Fruit fly (Drosophila melanogaster): ENCODE data around the gene CG5909.

CG5909 gene

DNA sequence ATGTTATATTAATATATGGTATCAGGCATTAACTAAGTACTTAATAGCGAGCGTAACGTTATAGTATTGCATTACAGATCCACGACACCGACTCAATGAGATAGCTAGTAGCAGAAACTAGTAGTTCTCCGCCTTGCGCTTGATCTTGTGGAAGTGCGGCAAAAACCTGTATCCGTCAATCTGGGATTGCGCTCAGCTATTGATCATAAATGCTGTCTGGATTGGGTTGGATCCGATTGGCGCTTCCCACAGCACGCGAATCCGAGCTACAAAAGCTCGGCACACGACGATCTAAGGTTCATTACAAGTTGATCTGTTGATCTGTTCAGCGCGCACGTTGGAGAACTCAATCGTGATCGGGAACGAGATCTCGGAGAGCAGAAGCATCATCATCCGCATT is at the start of gene CG5909:
Gene CG5909 (plus strand): TSS at position 301 of the 400 bp plus-strand sequence.
- TF ChIP-seq insv (optimal IDR thresholded peaks at IDR 0.05) (no peak), ttk (optimal IDR thresholded peaks at IDR 0.05) (no peak), psq (optimal IDR thresholded peaks at IDR 0.05) (no peak)

- TF ChIP-seq h (optimal IDR thresholded peaks at IDR 0.05) (no peak), Sin3A (optimal IDR thresholded peaks at IDR 0.05) (no peak)
Measured at dm6 chr3R:27111784-27112602, 49.0 kb upstream of the CG5909 start, which contains the start of the genes gb and CG5815. Gene gb, minus strand, starts transcription at chr3R:27112270. Gene CG5815, plus strand, starts transcription at chr3R:27112566.

dm6 chr3R:27116465-27117092 is 44.4 kb upstream of the CG5909 start, which contains the start of the genes CG6066 and CG5880:
Gene CG6066, minus strand, starts transcription at chr3R:27116707.
Gene CG5880, plus strand, starts transcription at chr3R:27116745.
- no peak for TF ChIP-seq psq (optimal IDR thresholded peaks at IDR 0.05)
- TF ChIP-seq insv (optimal IDR thresholded peaks at IDR 0.05), result no peak
- TF ChIP-seq Sin3A (optimal IDR thresholded peaks at IDR 0.05), result no peak
- TF ChIP-seq Myc (optimal IDR thresholded peaks at IDR 0.05), result no peak
- TF ChIP-seq ttk (optimal IDR thresholded peaks at IDR 0.05), result no peak

dm6 chr3R:27118346-27118745 is 42.6 kb upstream of the CG5909 start, which contains the start of gene CG5882:
Gene CG5882, plus strand, starts transcription at chr3R:27118646.
- TF ChIP-seq h (optimal IDR thresholded peaks at IDR 0.05) (no peak), ttk (optimal IDR thresholded peaks at IDR 0.05) (no peak), psq (optimal IDR thresholded peaks at IDR 0.05) (no peak), insv (optimal IDR thresholded peaks at IDR 0.05) (no peak), Myc (optimal IDR thresholded peaks at IDR 0.05) (no peak), Sin3A (optimal IDR thresholded peaks at IDR 0.05) (no peak)

DNA sequence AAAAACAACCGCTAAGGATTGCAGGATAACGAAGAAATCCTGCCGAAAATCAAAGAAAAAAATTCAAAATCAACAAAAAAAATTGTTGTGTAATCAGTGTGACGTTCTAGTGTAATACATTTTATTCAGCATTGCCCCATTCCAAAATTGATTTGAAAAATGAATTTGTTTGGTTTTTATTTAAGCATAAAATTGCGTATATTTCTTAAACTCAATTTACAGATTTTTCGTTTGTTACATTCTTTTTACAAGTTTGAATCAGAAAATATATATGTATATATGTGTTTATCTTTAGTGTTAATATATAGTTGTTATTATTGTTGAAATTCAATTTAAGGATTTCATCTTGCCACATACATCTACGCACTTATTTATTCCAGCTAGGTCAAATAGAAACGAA is 36.4 kb upstream of the CG5909 start, which contains the start of gene CG6059:
Gene CG6059 (minus strand): TSS at position 101 of the 400 bp plus-strand sequence.
- TF ChIP-seq h (optimal IDR thresholded peaks at IDR 0.05), result no peak
- no peak for TF ChIP-seq insv (optimal IDR thresholded peaks at IDR 0.05)
- no peak for TF ChIP-seq psq (optimal IDR thresholded peaks at IDR 0.05)
- TF ChIP-seq Myc (optimal IDR thresholded peaks at IDR 0.05), result no peak

- TF ChIP-seq insv (optimal IDR thresholded peaks at IDR 0.05), result no peak
- TF ChIP-seq h (optimal IDR thresholded peaks at IDR 0.05), result no peak
- no peak for TF ChIP-seq ttk (optimal IDR thresholded peaks at IDR 0.05)
- TF ChIP-seq Myc (optimal IDR thresholded peaks at IDR 0.05), result no peak
- no peak for TF ChIP-seq Sin3A (optimal IDR thresholded peaks at IDR 0.05)
Measured at dm6 chr3R:27128723-27129122, 32.2 kb upstream of the CG5909 start.

DNA sequence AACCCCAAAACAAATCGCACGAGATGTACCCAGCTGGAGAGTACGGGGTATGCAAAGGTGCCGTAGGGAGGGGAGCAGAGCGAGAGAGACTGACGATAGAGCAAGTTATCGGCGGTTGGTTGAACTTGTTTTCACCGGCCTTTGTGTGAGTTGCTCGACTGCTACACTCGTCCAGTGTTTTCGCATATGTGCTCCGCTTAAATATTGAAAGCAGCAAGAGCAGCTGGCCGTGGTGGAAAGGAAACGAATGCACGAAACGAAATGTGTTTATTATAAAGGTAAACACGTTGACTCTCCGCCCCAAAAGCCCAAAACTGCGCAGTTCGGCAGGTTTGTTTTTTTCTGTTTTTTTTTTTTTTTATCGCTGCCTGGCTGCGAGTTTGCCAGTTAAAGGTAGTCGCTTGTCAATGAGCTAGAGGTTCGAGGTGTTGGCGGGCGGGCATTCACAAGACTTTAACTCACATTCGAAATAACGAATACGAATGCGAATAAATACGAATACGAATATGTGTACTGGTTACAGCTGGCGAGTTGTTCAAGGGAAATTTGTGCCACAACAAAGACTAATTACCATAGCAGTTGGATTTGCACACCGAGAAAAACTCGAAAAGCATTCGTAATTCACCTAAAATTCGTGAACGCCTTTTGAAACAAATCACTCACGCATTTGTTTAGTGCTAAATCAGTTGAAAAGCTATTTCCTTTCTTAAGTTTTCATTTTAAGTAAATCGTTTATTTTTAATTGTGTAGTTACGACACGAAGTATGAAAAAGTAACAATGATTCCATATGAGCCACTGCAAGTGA is 31.2 kb upstream of the CG5909 start:
- no peak for TF ChIP-seq Sin3A (optimal IDR thresholded peaks at IDR 0.05)
- no peak for TF ChIP-seq psq (optimal IDR thresholded peaks at IDR 0.05)
- TF ChIP-seq insv (optimal IDR thresholded peaks at IDR 0.05), result no peak
- TF ChIP-seq h (optimal IDR thresholded peaks at IDR 0.05), result no peak
- TF ChIP-seq Myc (optimal IDR thresholded peaks at IDR 0.05), result no peak
- no peak for TF ChIP-seq ttk (optimal IDR thresholded peaks at IDR 0.05)

- no peak for TF ChIP-seq insv (optimal IDR thresholded peaks at IDR 0.05)
- TF ChIP-seq ttk (optimal IDR thresholded peaks at IDR 0.05), result no peak
- no peak for TF ChIP-seq Myc (optimal IDR thresholded peaks at IDR 0.05)
- no peak for TF ChIP-seq psq (optimal IDR thresholded peaks at IDR 0.05)
- no peak for TF ChIP-seq h (optimal IDR thresholded peaks at IDR 0.05)
- no peak for TF ChIP-seq Sin3A (optimal IDR thresholded peaks at IDR 0.05)
Measured at dm6 chr3R:27130551-27131161, 30.3 kb upstream of the CG5909 start.

dm6 chr3R:27131408-27131807 is 29.6 kb upstream of the CG5909 start:
- TF ChIP-seq insv (optimal IDR thresholded peaks at IDR 0.05) (no peak), Sin3A (optimal IDR thresholded peaks at IDR 0.05) (no peak), psq (optimal IDR thresholded peaks at IDR 0.05) (no peak), h (optimal IDR thresholded peaks at IDR 0.05) (no peak), ttk (optimal IDR thresholded peaks at IDR 0.05) (no peak), Myc (optimal IDR thresholded peaks at IDR 0.05) (no peak)

DNA sequence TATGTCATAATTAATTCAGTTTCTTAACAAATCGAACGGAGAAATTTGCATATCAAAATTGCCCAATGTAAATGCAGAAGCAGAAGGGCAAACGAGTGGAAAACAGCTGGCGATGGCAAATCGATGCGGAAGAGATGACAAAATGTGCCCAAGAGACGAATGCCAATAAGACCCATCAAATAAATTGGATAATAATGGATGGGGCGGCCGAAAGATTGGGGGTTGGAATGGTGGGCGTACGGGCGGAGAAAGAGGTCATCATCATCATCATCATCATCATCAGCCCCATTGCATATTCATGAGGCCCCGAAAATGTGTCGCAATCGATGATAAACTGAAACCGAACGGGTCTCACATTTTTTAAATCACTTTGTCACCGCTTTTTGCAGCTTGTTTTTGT is 27.0 kb upstream of the CG5909 start:
- TF ChIP-seq psq (optimal IDR thresholded peaks at IDR 0.05) (no peak), h (optimal IDR thresholded peaks at IDR 0.05) (no peak), Myc (optimal IDR thresholded peaks at IDR 0.05) (no peak), Sin3A (optimal IDR thresholded peaks at IDR 0.05) (no peak), insv (optimal IDR thresholded peaks at IDR 0.05) (no peak), ttk (optimal IDR thresholded peaks at IDR 0.05) (no peak)

DNA sequence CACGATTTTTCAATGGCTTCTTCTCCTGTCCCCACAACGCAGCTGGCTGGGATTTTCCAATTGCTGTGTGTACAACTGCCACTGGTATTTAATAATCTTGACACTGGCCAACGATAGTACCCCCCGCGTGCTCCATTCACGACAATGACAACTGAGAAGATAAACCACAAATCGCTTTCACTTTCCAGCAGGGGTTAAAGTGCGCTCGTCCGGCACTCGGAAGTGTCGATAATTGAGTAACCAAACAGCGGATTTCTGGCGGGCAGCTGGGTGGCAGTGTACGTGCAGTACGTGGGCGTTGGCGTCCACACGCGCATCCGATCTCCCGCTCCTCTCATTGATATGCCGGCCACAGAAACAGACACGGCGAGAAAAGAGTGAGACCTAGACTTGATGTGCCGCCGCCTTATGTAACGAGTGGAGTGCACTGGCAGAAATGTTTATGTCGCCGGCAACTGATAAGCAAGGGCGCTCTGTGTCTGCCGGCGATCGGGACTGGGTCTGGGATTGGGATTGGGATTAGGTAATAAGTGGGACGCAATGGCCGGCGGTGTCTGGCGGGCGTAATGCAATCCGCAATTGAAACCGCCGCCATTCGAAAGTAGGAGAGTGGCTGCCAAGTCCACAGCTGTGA is 26.1 kb upstream of the CG5909 start:
- TF ChIP-seq psq (optimal IDR thresholded peaks at IDR 0.05) (no peak), h (optimal IDR thresholded peaks at IDR 0.05) (no peak)

Data from Kc167 (cell line).